Worm (Caenorhabditis elegans) whole organism, L2 larva: ENCODE data around the gene pqn-68.

Experiments
- C34F6.9 ChIP-seq: fragments of 150-350 bp; optimal IDR thresholded peaks from 2 replicates; lab custom pipeline; 2014; ENCODE audit warnings: missing biosample characterization, missing genetic modification characterization
- F13H6.1 ChIP-seq: sonication (generic microtip); optimal IDR thresholded peaks from 2 replicates; lab custom pipeline; 2016; ENCODE audit warnings: missing genetic modification characterization, missing compliant biosample characterization
- ZK546.5 ChIP-seq: sonication (generic microtip); optimal IDR thresholded peaks from 2 replicates; lab custom pipeline; 2017; ENCODE audit warnings: missing biosample characterization, missing genetic modification characterization
- alr-1 ChIP-seq: fragments of 150-350 bp; optimal IDR thresholded peaks from 2 replicates; lab custom pipeline; 2014; ENCODE audit warnings: missing biosample characterization, missing genetic modification characterization
- ceh-16 ChIP-seq: fragments of 150-350 bp; optimal IDR thresholded peaks from 2 replicates; lab custom pipeline; 2014; ENCODE audit warnings: missing biosample characterization, missing genetic modification characterization
- egl-27 ChIP-seq: sonication (generic microtip); optimal IDR thresholded peaks from 3 replicates; lab custom pipeline; 2017; ENCODE audit warnings: missing biosample characterization, missing genetic modification reagents, missing genetic modification characterization
- elt-1 ChIP-seq: fragments of 150-350 bp; optimal IDR thresholded peaks from 2 replicates; lab custom pipeline; 2014; ENCODE audit warnings: missing biosample characterization, missing genetic modification characterization
- elt-3 ChIP-seq: sonication (generic microtip); optimal IDR thresholded peaks from 2 replicates; lab custom pipeline; 2017; ENCODE audit warnings: missing biosample characterization, missing genetic modification characterization
- fos-1 ChIP-seq: fragments of 150-350 bp; optimal IDR thresholded peaks from 2 replicates; lab custom pipeline; 2014; ENCODE audit warnings: missing biosample characterization, missing genetic modification characterization
- lin-11 ChIP-seq: fragments of 150-350 bp; sonication (generic microtip); optimal IDR thresholded peaks from 2 replicates; lab custom pipeline; 2014; ENCODE audit warnings: missing biosample characterization, missing genetic modification characterization, inconsistent platforms, mixed read lengths
- lin-39 ChIP-seq: fragments of 150-350 bp; optimal IDR thresholded peaks from 2 replicates; lab custom pipeline; 2014; ENCODE audit warnings: missing biosample characterization, missing genetic modification reagents, missing genetic modification characterization
- mab-5 ChIP-seq: fragments of 150-350 bp; optimal IDR thresholded peaks from 2 replicates; lab custom pipeline; 2014; ENCODE audit warnings: missing biosample characterization, missing genetic modification characterization
- nhr-10 ChIP-seq: sonication (generic microtip); optimal IDR thresholded peaks from 2 replicates; lab custom pipeline; 2017; ENCODE audit warnings: missing biosample characterization, missing genetic modification characterization
- nhr-11 ChIP-seq: fragments of 150-350 bp; optimal IDR thresholded peaks from 2 replicates; lab custom pipeline; 2014; ENCODE audit warnings: missing biosample characterization, missing genetic modification characterization
- nhr-129 ChIP-seq: fragments of 150-350 bp; optimal IDR thresholded peaks from 2 replicates; lab custom pipeline; 2014; ENCODE audit warnings: missing biosample characterization, missing genetic modification characterization
- nhr-237 ChIP-seq: fragments of 150-350 bp; optimal IDR thresholded peaks from 2 replicates; lab custom pipeline; 2014; ENCODE audit warnings: missing biosample characterization, missing genetic modification characterization
- nhr-25 ChIP-seq: fragments of 150-350 bp; sonication (generic microtip); optimal IDR thresholded peaks from 3 replicates; lab custom pipeline; 2014; ENCODE audit warnings: missing biosample characterization, missing genetic modification characterization
- peb-1 ChIP-seq: fragments of 150-350 bp; optimal IDR thresholded peaks from 2 replicates; lab custom pipeline; 2014; ENCODE audit warnings: missing biosample characterization, missing genetic modification characterization
- sem-4 ChIP-seq: fragments of 150-350 bp; optimal IDR thresholded peaks from 2 replicates; lab custom pipeline; 2014; ENCODE audit warnings: missing biosample characterization, missing genetic modification reagents, missing genetic modification characterization
- skn-1 ChIP-seq: sonication (generic microtip); optimal IDR thresholded peaks from 2 replicates; lab custom pipeline; 2017; ENCODE audit warnings: missing biosample characterization, missing genetic modification characterization
- sma-9 ChIP-seq, 2 experiments: fragments of 150-350 bp in 1 of 2; sonication (generic microtip) in 1 of 2; optimal IDR thresholded peaks; 2 replicates each; lab custom pipeline; 2014 to 2016; ENCODE audit warnings: missing genetic modification characterization in 2 of 2, mild to moderate bottlenecking in 1 of 2, missing biosample characterization in 1 of 2, missing compliant biosample characterization in 1 of 2, missing genetic modification reagents in 1 of 2, moderate library complexity in 1 of 2
- unc-39 ChIP-seq: fragments of 150-350 bp; optimal IDR thresholded peaks from 2 replicates; lab custom pipeline; 2014; ENCODE audit warnings: missing biosample characterization, missing genetic modification characterization
- unc-62 ChIP-seq: fragments of 150-350 bp; optimal IDR thresholded peaks from 2 replicates; lab custom pipeline; 2014; ENCODE audit warnings: missing biosample characterization, missing genetic modification reagents, missing genetic modification characterization

Gene pqn-68

DNA sequence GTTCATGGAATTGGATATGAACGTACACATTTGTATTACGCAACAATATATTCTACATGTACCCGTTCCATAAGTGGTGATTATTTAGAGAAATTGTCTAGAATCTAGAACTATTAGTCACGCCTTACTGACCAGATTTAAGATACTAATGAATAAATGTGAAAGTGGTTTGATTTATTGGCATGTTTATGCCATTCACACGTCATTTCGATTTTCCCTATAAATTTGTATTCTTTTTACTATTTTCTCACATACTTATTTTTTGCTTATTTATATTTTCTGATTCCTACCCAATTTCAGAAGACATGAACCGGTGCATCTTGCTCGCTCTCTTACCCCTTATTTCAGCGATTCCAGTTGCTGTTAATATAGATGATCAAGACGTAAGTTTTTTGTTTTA lies 35.8 kb downstream of the pqn-68 start, which contains the start of gene F15B9.8:
F15B9.8 (plus strand) TSS at position 301 of the 400 bp plus-strand sequence.
- TF ChIP-seq nhr-11 (tag; lab: Kevin White, UChicago) (no peak), peb-1 (tag; lab: Kevin White, UChicago) (no peak), nhr-25 (tag; lab: Kevin White, UChicago) (no peak), sma-9 (GFP tag; optimal IDR thresholded peaks at IDR 0.05; lab: Kevin White, UChicago) (no peak), sma-9 (tag; optimal IDR thresholded peaks at IDR 0.05; lab: Kevin White, UChicago) (no peak), elt-3 (tag; lab: Kevin White, UChicago) (no peak), F13H6.1 (tag; lab: Kevin White, UChicago) (no peak), egl-27 (no peak), lin-11 (no peak), nhr-129 (tag; lab: Kevin White, UChicago) (no peak), alr-1 (tag; lab: Kevin White, UChicago) (no peak), ZK546.5 (no peak), ceh-16 (tag; lab: Kevin White, UChicago) (no peak), unc-39 (tag; lab: Kevin White, UChicago) (no peak), C34F6.9 (tag; lab: Kevin White, UChicago) (no peak), mab-5 (tag; lab: Kevin White, UChicago) (no peak)

DNA sequence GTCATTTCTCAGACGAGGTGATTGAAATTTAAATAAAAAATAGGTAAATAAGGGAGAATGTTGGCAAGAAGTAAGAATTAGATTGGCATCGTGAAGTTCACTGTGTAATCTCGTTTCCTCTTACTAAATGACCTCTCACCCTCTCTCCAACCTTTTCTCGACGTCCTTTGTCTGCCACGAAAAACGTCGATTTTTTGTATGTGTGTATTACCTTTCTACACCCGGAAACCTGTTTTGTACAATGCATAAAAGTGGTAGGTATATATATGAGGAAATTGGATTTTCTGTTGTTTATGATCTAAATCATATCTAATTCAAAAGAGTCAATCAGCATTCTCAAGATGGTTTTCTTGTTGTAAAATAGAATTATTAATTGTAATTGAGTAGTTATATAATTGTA lies 40.5 kb downstream of the pqn-68 start, which contains the start of the genes F15B9.11 and dsl-7:
F15B9.11 (minus strand) TSS at position 5 of the 400 bp plus-strand sequence.
dsl-7 (plus strand) TSS at position 260 of the 400 bp plus-strand sequence.
- TF ChIP-seq nhr-25 (tag; lab: Kevin White, UChicago) (peak; percentile 77), elt-1 (no peak)

DNA sequence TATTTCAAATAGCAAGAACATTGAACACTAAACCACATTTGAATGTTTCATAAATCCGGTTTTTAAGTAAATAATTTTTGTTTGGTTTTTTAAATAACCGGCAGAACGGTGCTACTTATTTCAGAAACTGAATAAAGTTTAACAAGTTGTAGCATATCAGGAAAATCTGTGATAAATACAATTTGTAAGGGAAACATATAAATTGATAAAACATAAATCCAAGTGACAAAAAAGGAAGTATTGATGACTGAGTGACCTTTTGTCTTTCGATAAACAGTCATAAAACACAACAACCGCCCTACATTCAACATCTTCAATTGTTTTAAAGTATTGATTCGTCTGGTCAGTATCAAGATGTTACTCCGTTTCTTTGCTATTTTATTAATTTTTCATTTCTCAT lies 42.8 kb downstream of the pqn-68 start, which contains the start of gene far-5:
far-5 (plus strand) TSS at position 301 of the 400 bp plus-strand sequence.
- no peak for TF ChIP-seq lin-11
- TF ChIP-seq sem-4 (tag; lab: Kevin White, UChicago): no peak

DNA sequence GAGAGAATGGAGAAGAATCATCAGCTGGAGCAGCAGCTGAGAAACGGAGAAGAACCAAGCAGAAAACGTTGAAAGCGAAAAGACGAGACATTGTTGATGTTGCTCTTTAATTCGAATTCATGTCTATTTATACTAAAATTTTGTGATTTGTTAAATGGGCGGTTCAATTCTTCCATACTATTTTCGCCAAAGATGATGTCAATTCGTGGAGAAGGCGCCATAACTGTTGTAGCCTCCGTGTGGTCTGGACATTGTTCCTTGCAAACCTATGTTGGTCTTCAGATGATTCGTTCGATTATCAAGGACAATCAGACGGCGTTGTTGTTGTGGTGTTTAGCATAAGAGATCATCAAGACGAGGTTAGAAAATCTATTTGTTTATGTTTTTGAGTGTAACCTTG lies 45.0 kb downstream of the pqn-68 start, which contains the start of gene far-3:
far-3 (minus strand) TSS at position 101 of the 400 bp plus-strand sequence.
- TF ChIP-seq ceh-16 (tag; lab: Kevin White, UChicago): no peak
- TF ChIP-seq skn-1 (tag; lab: Kevin White, UChicago): no peak
- no peak for TF ChIP-seq nhr-237 (tag; lab: Kevin White, UChicago)

DNA sequence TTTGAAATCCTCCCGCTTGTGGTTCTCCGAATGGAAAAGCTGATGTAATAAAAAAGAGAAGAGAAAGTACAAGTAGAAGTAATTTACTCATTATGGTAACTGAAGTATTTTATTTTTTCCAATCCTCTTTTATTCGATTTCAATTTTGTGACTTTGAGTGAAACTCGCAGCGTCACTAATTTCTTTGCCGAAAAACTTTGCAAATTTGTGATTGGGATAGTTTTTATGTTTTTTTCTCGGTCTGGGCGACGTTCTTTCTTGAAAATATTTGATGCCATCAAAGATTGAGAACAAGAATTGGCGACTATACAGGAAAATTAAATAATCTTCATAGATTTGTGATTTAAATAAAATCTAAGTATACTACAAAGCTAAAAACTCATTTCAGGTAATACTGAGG lies 47.1 kb downstream of the pqn-68 start, which contains the start of gene far-4:
far-4 (minus strand) TSS at position 101 of the 400 bp plus-strand sequence.
- no peak for TF ChIP-seq sma-9 (GFP tag; optimal IDR thresholded peaks at IDR 0.05; lab: Kevin White, UChicago)
- no peak for TF ChIP-seq sma-9 (tag; optimal IDR thresholded peaks at IDR 0.05; lab: Kevin White, UChicago)
- TF ChIP-seq lin-39 (tag; lab: Kevin White, UChicago): no peak
- TF ChIP-seq nhr-10: no peak
- no peak for TF ChIP-seq elt-1
- TF ChIP-seq unc-62 (GFP tag; lab: Kevin White, UChicago): no peak

DNA sequence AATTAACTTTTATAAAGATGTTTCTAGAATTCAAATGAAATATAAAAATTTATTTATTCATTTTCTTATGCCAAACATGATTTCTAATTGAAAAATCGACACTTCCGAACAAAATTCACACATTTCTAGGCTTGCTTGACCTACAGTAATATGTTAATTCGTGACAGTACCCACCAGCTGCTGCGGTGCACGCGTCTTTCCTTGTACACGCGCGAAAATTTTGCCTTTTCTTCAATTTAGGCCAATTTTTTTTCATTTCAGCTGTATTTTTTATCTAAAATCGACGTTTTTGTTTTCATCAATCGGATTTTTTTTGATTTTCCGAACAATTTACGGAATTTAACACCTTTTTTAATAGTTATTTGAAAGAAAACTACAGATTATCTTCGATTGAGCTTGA lies 47.6 kb downstream of the pqn-68 start:
- no peak for TF ChIP-seq unc-62 (GFP tag; lab: Kevin White, UChicago)

DNA sequence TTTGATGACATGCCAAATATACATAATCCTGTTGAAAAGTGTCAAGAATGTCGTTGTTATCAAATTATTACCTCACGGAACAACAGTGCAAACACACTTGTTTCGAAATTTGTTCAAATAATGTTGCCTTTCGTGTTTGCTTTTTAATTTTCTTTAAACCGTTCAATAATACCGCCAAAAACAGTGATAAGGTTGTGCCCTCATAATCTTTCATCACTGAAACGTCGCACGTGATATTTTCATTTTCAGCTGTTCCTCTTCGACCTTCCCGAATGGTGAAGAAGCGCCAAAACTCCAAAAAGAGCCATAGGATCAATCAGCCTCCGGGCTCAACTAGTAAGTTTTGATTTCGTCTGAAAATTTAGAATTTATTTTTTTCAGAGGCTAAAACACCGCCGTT lies 49.6 kb downstream of the pqn-68 start, which contains the start of gene inft-2:
inft-2 (plus strand) TSS at position 248 of the 400 bp plus-strand sequence.
- TF ChIP-seq fos-1 (tag; lab: Kevin White, UChicago): peak; percentile 27
- no peak for TF ChIP-seq nhr-10
